Worm (Caenorhabditis elegans) whole organism, late embryonic: ENCODE measurements around the gene M163.8.

Source experiments
- C08G9.2 ChIP-seq: sonication (generic microtip); optimal IDR thresholded peaks from 2 replicates; lab custom pipeline; 2016; ENCODE audit warnings: mild to moderate bottlenecking, missing genetic modification characterization, moderate library complexity, missing compliant biosample characterization
- C38D4.7 ChIP-seq: fragments of 200-800 bp; sonication (Bioruptor generic); optimal IDR thresholded peaks from 2 replicates; lab custom pipeline; 2018; ENCODE audit warnings: mild to moderate bottlenecking, missing genetic modification characterization, moderate library complexity, missing compliant biosample characterization
- K02D7.2 ChIP-seq: sonication (generic microtip); optimal IDR thresholded peaks from 2 replicates; lab custom pipeline; 2017; ENCODE audit warnings: mild to moderate bottlenecking, missing genetic modification characterization, missing compliant biosample characterization
- K09A11.1 ChIP-seq: sonication (generic microtip); optimal IDR thresholded peaks from 2 replicates; lab custom pipeline; 2017; ENCODE audit warnings: antibody characterized with exemption, mild to moderate bottlenecking, missing genetic modification characterization, missing compliant biosample characterization; ENCODE audit not compliant: insufficient read depth
- Y22D7AL.16 ChIP-seq: sonication (generic microtip); optimal IDR thresholded peaks from 2 replicates; lab custom pipeline; 2016; ENCODE audit warnings: missing genetic modification characterization, missing compliant biosample characterization
- ceh-14 ChIP-seq: sonication (generic microtip); optimal IDR thresholded peaks from 2 replicates; lab custom pipeline; 2016; ENCODE audit warnings: missing genotype, missing genetic modification characterization, missing compliant biosample characterization
- ceh-18 ChIP-seq: sonication (generic microtip); optimal IDR thresholded peaks from 2 replicates; lab custom pipeline; 2016; ENCODE audit warnings: missing genetic modification characterization, missing compliant biosample characterization
- ceh-19 ChIP-seq: fragments of 200-800 bp; sonication (Bioruptor generic); optimal IDR thresholded peaks from 2 replicates; lab custom pipeline; 2018; ENCODE audit warnings: mild to moderate bottlenecking, missing genetic modification characterization, missing compliant biosample characterization
- ceh-2 ChIP-seq: sonication (generic microtip); optimal IDR thresholded peaks from 2 replicates; lab custom pipeline; 2016; ENCODE audit warnings: missing genotype, missing genetic modification characterization, missing compliant biosample characterization
- ceh-24 ChIP-seq: sonication (generic microtip); optimal IDR thresholded peaks from 2 replicates; lab custom pipeline; 2016; ENCODE audit warnings: mild to moderate bottlenecking, missing genetic modification characterization, missing compliant biosample characterization
- ceh-31 ChIP-seq: sonication (generic microtip); optimal IDR thresholded peaks from 2 replicates; lab custom pipeline; 2016; ENCODE audit warnings: missing genetic modification characterization, missing compliant biosample characterization
- ceh-48 ChIP-seq: sonication (generic microtip); optimal IDR thresholded peaks from 2 replicates; lab custom pipeline; 2016; ENCODE audit warnings: missing genetic modification characterization, inconsistent platforms, missing compliant biosample characterization
- ceh-6 ChIP-seq: fragments of 200-800 bp; sonication (Bioruptor generic); optimal IDR thresholded peaks from 2 replicates; lab custom pipeline; 2018; ENCODE audit warnings: mild to moderate bottlenecking, missing genetic modification characterization, missing compliant biosample characterization
- ceh-9 ChIP-seq: sonication (generic microtip); optimal IDR thresholded peaks from 2 replicates; lab custom pipeline; 2016; ENCODE audit warnings: mild to moderate bottlenecking, missing genetic modification characterization, inconsistent platforms, missing compliant biosample characterization
- dmd-4 ChIP-seq: sonication (generic microtip); optimal IDR thresholded peaks from 2 replicates; lab custom pipeline; 2016; ENCODE audit warnings: borderline replicate concordance, missing genetic modification characterization, missing compliant biosample characterization
- dve-1 ChIP-seq: sonication (generic microtip); optimal IDR thresholded peaks from 2 replicates; lab custom pipeline; 2017; ENCODE audit warnings: antibody characterized with exemption, mild to moderate bottlenecking, missing genetic modification characterization, missing compliant biosample characterization
- elt-2 ChIP-seq: sonication (generic microtip); optimal IDR thresholded peaks from 2 replicates; lab custom pipeline; 2016; ENCODE audit warnings: missing genetic modification reagents, missing genetic modification characterization, missing compliant biosample characterization
- elt-4 ChIP-seq: sonication (generic microtip); optimal IDR thresholded peaks from 2 replicates; lab custom pipeline; 2016; ENCODE audit warnings: missing genetic modification characterization, missing compliant biosample characterization
- ets-4 ChIP-seq: sonication (generic microtip); optimal IDR thresholded peaks from 2 replicates; lab custom pipeline; 2016; ENCODE audit warnings: missing genetic modification characterization, missing compliant biosample characterization
- fax-1 ChIP-seq: sonication (generic microtip); optimal IDR thresholded peaks from 2 replicates; lab custom pipeline; 2016; ENCODE audit warnings: missing genotype, missing genetic modification characterization, missing compliant biosample characterization
- fkh-6 ChIP-seq: sonication (generic microtip); optimal IDR thresholded peaks from 2 replicates; lab custom pipeline; 2016; ENCODE audit warnings: missing genetic modification characterization, missing compliant biosample characterization
- gmeb-2 ChIP-seq: sonication (generic microtip); optimal IDR thresholded peaks from 2 replicates; lab custom pipeline; 2016; ENCODE audit warnings: missing genetic modification characterization, inconsistent platforms, missing compliant biosample characterization
- hlh-13 ChIP-seq: fragments of 200-800 bp; sonication (Bioruptor generic); optimal IDR thresholded peaks from 2 replicates; lab custom pipeline; 2018; ENCODE audit warnings: mild to moderate bottlenecking, missing genetic modification characterization, missing compliant biosample characterization
- hlh-6 ChIP-seq: sonication (generic microtip); optimal IDR thresholded peaks from 2 replicates; lab custom pipeline; 2016; ENCODE audit warnings: missing genotype, missing genetic modification characterization, missing compliant biosample characterization
- lim-6 ChIP-seq: sonication (generic microtip); optimal IDR thresholded peaks from 2 replicates; lab custom pipeline; 2016; ENCODE audit warnings: missing genetic modification characterization, missing compliant biosample characterization
- lin-11 ChIP-seq: fragments of 200-800 bp; sonication (Bioruptor generic); optimal IDR thresholded peaks from 2 replicates; lab custom pipeline; 2018; ENCODE audit warnings: mild to moderate bottlenecking, missing genetic modification characterization, missing compliant biosample characterization
- madf-2 ChIP-seq: sonication (generic microtip); optimal IDR thresholded peaks from 2 replicates; lab custom pipeline; 2017; ENCODE audit warnings: missing genetic modification characterization, missing compliant biosample characterization
- mec-3 ChIP-seq: sonication (generic microtip); optimal IDR thresholded peaks from 2 replicates; lab custom pipeline; 2016; ENCODE audit warnings: borderline replicate concordance, missing genetic modification characterization, missing compliant biosample characterization
- nfya-1 ChIP-seq: sonication (generic microtip); optimal IDR thresholded peaks from 2 replicates; lab custom pipeline; 2017; ENCODE audit warnings: missing genetic modification characterization, mild to moderate bottlenecking, missing compliant biosample characterization, antibody characterized with exemption, moderate library complexity
- pag-3 ChIP-seq: sonication (generic microtip); optimal IDR thresholded peaks from 2 replicates; lab custom pipeline; 2016; ENCODE audit warnings: missing compliant biosample characterization, missing genetic modification characterization, borderline replicate concordance
- pat-9 ChIP-seq: fragments of 200-800 bp; sonication (Bioruptor generic); optimal IDR thresholded peaks from 2 replicates; lab custom pipeline; 2018; ENCODE audit warnings: mild to moderate bottlenecking, missing genetic modification characterization, moderate library complexity, missing compliant biosample characterization
- pax-1 ChIP-seq: fragments of 150-350 bp; optimal IDR thresholded peaks from 2 replicates; lab custom pipeline; 2014; ENCODE audit warnings: missing biosample characterization, missing genetic modification characterization
- pha-2 ChIP-seq: sonication (generic microtip); optimal IDR thresholded peaks from 2 replicates; lab custom pipeline; 2017; ENCODE audit warnings: mild to moderate bottlenecking, missing genetic modification characterization, missing compliant biosample characterization
- pha-4 ChIP-seq: fragments of 150-350 bp; optimal IDR thresholded peaks from 2 replicates; lab custom pipeline; 2018; ENCODE audit warnings: missing biosample characterization, missing genetic modification reagents, missing genetic modification characterization
- ref-2 ChIP-seq: sonication (generic microtip); optimal IDR thresholded peaks from 2 replicates; lab custom pipeline; 2016; ENCODE audit warnings: missing genetic modification characterization, missing compliant biosample characterization
- rnt-1 ChIP-seq: sonication (generic microtip); optimal IDR thresholded peaks from 2 replicates; lab custom pipeline; 2016; ENCODE audit warnings: missing genetic modification characterization, missing compliant biosample characterization
- sdc-2 ChIP-seq: sonication (generic microtip); optimal IDR thresholded peaks from 2 replicates; lab custom pipeline; 2016; ENCODE audit warnings: missing genotype, missing genetic modification characterization, missing compliant biosample characterization
- syd-9 ChIP-seq: sonication (generic microtip); optimal IDR thresholded peaks from 2 replicates; lab custom pipeline; 2016; ENCODE audit warnings: mild to moderate bottlenecking, missing genetic modification characterization, moderate library complexity, missing compliant biosample characterization
- ttx-3 ChIP-seq: sonication (generic microtip); optimal IDR thresholded peaks from 2 replicates; lab custom pipeline; 2016; ENCODE audit warnings: missing genetic modification reagents, missing genetic modification characterization, missing compliant biosample characterization
- unc-42 ChIP-seq: sonication (generic microtip); optimal IDR thresholded peaks from 2 replicates; lab custom pipeline; 2016; ENCODE audit warnings: missing genotype, missing genetic modification characterization, missing compliant biosample characterization
- unc-55 ChIP-seq: sonication (generic microtip); optimal IDR thresholded peaks from 2 replicates; lab custom pipeline; 2017; ENCODE audit warnings: missing biosample characterization, missing genetic modification reagents, missing genetic modification characterization
- unc-86 ChIP-seq: sonication (generic microtip); optimal IDR thresholded peaks from 2 replicates; lab custom pipeline; 2016; ENCODE audit warnings: missing genetic modification characterization, missing compliant biosample characterization
- ztf-16 ChIP-seq: sonication (generic microtip); optimal IDR thresholded peaks from 2 replicates; lab custom pipeline; 2017; ENCODE audit warnings: missing genetic modification characterization, missing compliant biosample characterization

The M163.8 gene

DNA sequence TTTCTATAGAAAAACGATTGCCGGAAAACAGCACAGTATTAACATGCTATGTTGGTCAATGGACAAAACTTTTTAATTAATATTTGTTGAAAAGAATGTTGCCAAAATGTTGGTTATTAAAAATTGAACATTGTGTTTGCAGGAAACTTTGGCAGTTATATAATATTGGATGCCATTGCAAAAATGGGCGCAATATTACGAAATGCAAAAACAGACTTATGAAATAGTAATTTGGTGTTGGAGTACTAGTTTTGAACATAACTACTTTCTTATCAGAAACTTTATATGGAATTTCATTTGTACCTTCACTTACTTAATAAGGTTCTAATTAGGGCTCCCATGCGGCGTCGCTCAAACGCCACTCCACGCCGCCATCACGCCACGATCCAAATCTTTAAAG, 25.4 kb downstream of the M163.8 start:
- no peak for TF ChIP-seq Y22D7AL.16
- TF ChIP-seq ttx-3 (tag; lab: Kevin White, UChicago) = no peak
- TF ChIP-seq K02D7.2 (tag; lab: Kevin White, UChicago) = no peak
- TF ChIP-seq elt-2 = no peak
- TF ChIP-seq pag-3 = no peak
- TF ChIP-seq ceh-31 (tag; lab: Kevin White, UChicago) = no peak
- TF ChIP-seq ceh-24 (tag; lab: Kevin White, UChicago) = no peak
- TF ChIP-seq ceh-2 (tag; lab: Kevin White, UChicago) = no peak

DNA sequence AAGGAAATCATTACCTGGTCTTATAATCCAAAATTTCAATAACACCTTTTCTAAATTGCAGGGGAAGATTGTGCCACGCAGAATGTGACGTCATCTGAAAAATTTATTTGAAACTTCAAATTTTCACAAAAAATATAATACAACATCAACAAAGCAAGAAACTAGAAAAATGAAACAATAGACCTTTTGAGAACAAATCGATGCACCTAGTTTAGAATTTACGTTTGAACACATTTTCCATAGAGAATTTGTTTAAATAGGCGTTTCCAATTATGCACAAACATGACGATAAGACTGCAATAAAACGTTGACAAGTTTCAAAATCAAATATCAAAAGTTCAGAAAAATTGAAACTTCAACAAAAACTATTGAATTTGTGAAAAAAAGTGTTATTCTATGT, 27.9 kb downstream of the M163.8 start, which contains the start of gene fbxa-141:
Gene fbxa-141 (minus strand): TSS at position 101 of the 400 bp plus-strand sequence.
- no peak for TF ChIP-seq rnt-1 (tag; lab: Kevin White, UChicago)
- TF ChIP-seq ref-2 (tag; lab: Kevin White, UChicago) = no peak
- TF ChIP-seq ceh-6 (GFP tag; lab: Kevin White, UChicago) = no peak
- no peak for TF ChIP-seq syd-9
- no peak for TF ChIP-seq madf-2 (tag; lab: Kevin White, UChicago)
- TF ChIP-seq lin-11 (tag; lab: Kevin White, UChicago) = no peak
- no peak for TF ChIP-seq hlh-6

DNA sequence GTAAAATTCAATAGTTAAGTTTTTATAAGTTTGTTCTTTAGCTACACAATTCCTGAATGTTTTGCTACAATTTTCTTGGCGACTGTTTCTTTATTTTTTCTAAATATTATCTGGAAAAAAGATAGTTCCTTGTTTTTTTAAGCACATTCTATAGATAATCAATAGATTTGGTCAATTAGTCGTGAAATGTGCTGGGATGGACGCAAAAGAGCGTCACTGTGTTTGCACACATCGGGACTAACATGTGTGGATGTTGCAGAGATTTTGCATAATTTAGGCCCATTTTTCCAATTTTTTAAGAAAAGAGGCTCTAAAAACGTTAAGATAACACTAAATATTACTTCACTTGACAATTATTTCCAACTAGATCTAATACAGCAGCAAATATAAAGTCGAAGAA, 28.5 kb downstream of the M163.8 start:
- TF ChIP-seq dmd-4 (tag; lab: Kevin White, UChicago) (no peak), sdc-2 (tag; lab: Kevin White, UChicago) (peak; percentile 24), unc-42 (tag; lab: Kevin White, UChicago) (peak; percentile 77), pat-9 (tag; lab: Kevin White, UChicago) (no peak), ceh-19 (GFP tag; lab: Kevin White, UChicago) (no peak), pax-1 (tag; lab: Kevin White, UChicago) (no peak), madf-2 (tag; lab: Kevin White, UChicago) (no peak), lim-6 (tag; lab: Kevin White, UChicago) (no peak), mec-3 (tag; lab: Kevin White, UChicago) (no peak), gmeb-2 (tag; lab: Kevin White, UChicago) (no peak), unc-86 (tag; lab: Kevin White, UChicago) (no peak), ceh-6 (GFP tag; lab: Kevin White, UChicago) (no peak), C38D4.7 (GFP tag; lab: Kevin White, UChicago) (no peak), K02D7.2 (tag; lab: Kevin White, UChicago) (no peak), hlh-6 (no peak), unc-55 (GFP tag; lab: Kevin White, UChicago) (no peak), ceh-48 (tag; lab: Kevin White, UChicago) (peak; percentile 95), ttx-3 (tag; lab: Kevin White, UChicago) (peak; percentile 32), pag-3 (no peak), pha-2 (tag; lab: Kevin White, UChicago) (no peak), ceh-2 (tag; lab: Kevin White, UChicago) (no peak), ets-4 (tag; lab: Kevin White, UChicago) (no peak)

DNA sequence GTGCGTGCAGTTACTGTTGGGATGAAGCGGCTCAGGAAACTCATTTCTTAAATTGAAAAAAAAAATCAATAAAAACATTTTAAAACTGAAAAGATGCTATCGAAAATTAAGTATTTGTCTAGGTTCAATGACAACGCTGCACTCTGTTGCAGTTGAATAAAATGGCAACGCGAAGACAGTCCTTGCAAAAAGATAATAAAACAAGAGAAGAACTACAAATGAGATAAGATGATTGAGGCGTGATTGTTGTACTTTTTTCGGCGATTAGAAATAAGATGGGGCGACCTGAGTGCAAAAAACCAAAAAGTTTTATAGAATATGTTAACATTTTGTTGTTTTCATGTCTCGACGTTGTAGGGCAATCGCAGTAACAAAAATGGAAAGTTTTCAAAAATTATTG, 30.1 kb downstream of the M163.8 start, which contains the start of gene gcsh-1:
Gene gcsh-1 (minus strand): TSS at position 46 of the 400 bp plus-strand sequence.
- TF ChIP-seq elt-4 (tag; lab: Kevin White, UChicago) = no peak
- peak; percentile 53 for TF ChIP-seq elt-2
- TF ChIP-seq, all 69 proteins: peak for 1

DNA sequence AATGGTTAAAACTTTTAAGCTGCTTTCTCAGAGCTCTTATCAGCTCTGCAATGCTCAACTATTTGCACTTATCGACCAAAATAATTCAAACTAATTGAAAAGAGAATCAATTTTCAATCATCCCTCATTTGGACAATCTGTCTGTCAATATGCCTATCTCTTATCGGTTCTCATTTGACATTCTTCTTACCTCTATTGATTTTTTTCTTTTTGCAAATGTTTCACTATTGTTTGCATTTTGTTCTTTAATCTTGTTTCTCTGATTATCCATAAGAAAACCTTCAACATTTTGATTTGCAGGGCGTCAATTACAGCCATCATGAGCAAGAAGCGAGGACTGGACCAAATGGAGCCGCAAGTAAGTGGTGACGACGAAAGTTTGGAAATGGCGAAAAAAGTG, 31.6 kb downstream of the M163.8 start, which contains the start of gene D1025.10:
Gene D1025.10 (plus strand): TSS at position 301 of the 400 bp plus-strand sequence.
- TF ChIP-seq pha-4 (tag; lab: Kevin White, UChicago) = no peak

DNA sequence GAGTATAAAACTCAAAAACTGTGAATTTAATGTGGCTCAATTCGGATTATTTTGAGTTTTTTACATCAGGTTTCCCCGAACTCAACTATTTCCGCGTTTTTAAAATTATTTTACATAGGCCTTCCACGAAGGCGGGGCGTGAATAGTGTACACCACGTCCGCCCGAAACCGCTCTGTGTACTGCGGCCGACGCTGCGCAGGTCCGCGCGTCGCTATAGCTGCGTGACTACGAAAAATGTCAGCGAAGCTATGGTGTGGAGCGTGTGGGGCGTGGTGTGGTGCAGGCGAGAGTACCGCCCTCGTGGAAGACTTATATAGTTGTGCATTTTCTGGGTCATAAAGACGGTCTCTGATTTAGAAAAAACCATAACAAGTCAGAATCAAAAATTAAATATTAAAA, 32.9 kb downstream of the M163.8 start:
- TF ChIP-seq ceh-9 (tag; lab: Kevin White, UChicago) = no peak
- TF ChIP-seq ceh-18 = no peak
- no peak for TF ChIP-seq C08G9.2 (tag; lab: Kevin White, UChicago)
- no peak for TF ChIP-seq unc-86 (tag; lab: Kevin White, UChicago)
- TF ChIP-seq pat-9 (tag; lab: Kevin White, UChicago) = no peak
- no peak for TF ChIP-seq fkh-6 (tag; lab: Kevin White, UChicago)
- TF ChIP-seq ztf-16 = no peak
- TF ChIP-seq hlh-13 (GFP tag; lab: Kevin White, UChicago) = no peak
- TF ChIP-seq ceh-14 (tag; lab: Kevin White, UChicago) = no peak
- TF ChIP-seq pax-1 (tag; lab: Kevin White, UChicago) = no peak
- no peak for TF ChIP-seq K09A11.1 (tag; lab: Kevin White, UChicago)
- no peak for TF ChIP-seq dve-1 (tag; lab: Kevin White, UChicago)
- TF ChIP-seq C38D4.7 (GFP tag; lab: Kevin White, UChicago) = no peak
- TF ChIP-seq nfya-1 (tag; lab: Kevin White, UChicago) = no peak
- no peak for TF ChIP-seq fax-1 (tag; lab: Kevin White, UChicago)
